Fruit fly (Drosophila melanogaster): ENCODE results near the gene Nost.

Nost gene

dm6 chrX:9029900-9030373 is at the start of gene Nost:
Gene Nost, plus strand, starts transcription at chrX:9030205.
- TF ChIP-seq Eip93F (GFP tag; optimal IDR thresholded peaks at IDR 0.05) (peak; percentile 11), CG8119 (GFP tag; IDR thresholded peaks at IDR 0.05) (peak; percentile 27; the same call in 1 of the 3 replicates), net (GFP tag; optimal IDR thresholded peaks at IDR 0.05) (no peak), Hr38 (GFP tag; optimal IDR thresholded peaks at IDR 0.05) (no peak), svp (GFP tag) (peak; percentile 92), fkh (GFP tag; optimal IDR thresholded peaks at IDR 0.05) (no peak), dac (GFP tag; optimal IDR thresholded peaks at IDR 0.05) (no peak), CG6854 (GFP tag; optimal IDR thresholded peaks at IDR 0.05) (peak; percentile 96), Sox102F (GFP tag; optimal IDR thresholded peaks at IDR 0.05) (peak; percentile 14), vri (GFP tag; optimal IDR thresholded peaks at IDR 0.05) (peak; percentile 54), Blimp-1 (GFP tag; optimal IDR thresholded peaks at IDR 0.05) (no peak), acj6 (GFP tag; optimal IDR thresholded peaks at IDR 0.05) (no peak), fd59A (GFP tag; optimal IDR thresholded peaks at IDR 0.05) (no peak), CG6276 (GFP tag; optimal IDR thresholded peaks at IDR 0.05) (peak; percentile 5), Eip78C (GFP tag) (peak; percentile 24), Eip75B (GFP tag; optimal IDR thresholded peaks at IDR 0.05) (no peak), CG6163 (GFP tag; IDR thresholded peaks at IDR 0.05) (peak; percentile 64; the same call in 2 of the 3 replicates), CG8319 (GFP tag; optimal IDR thresholded peaks at IDR 0.05) (no peak)

- no peak for TF ChIP-seq Sox15 (GFP tag; optimal IDR thresholded peaks at IDR 0.05)
Observed at dm6 chrX:8984342-8984741, 45.7 kb upstream of the Nost start, which contains the start of gene CG12662. Gene CG12662, minus strand, starts transcription at chrX:8984442.

dm6 chrX:9004333-9004732 is 25.7 kb upstream of the Nost start:
- peak; percentile 13 for TF ChIP-seq CG9139 (GFP tag; optimal IDR thresholded peaks at IDR 0.05)
- TF ChIP-seq CG10631 (GFP tag; optimal IDR thresholded peaks at IDR 0.05): peak; percentile 28
- TF ChIP-seq Gug (GFP tag; IDR thresholded peaks at IDR 0.05): no peak
- TF ChIP-seq Smox (GFP tag; optimal IDR thresholded peaks at IDR 0.05): peak; percentile 29
- TF ChIP-seq Sox14 (GFP tag; optimal IDR thresholded peaks at IDR 0.05): peak; percentile 29
- TF ChIP-seq ss (GFP tag; optimal IDR thresholded peaks at IDR 0.05): peak in 1 of 2 experiments; percentile 51
- no peak for TF ChIP-seq Eip93F (GFP tag; optimal IDR thresholded peaks at IDR 0.05)
- TF ChIP-seq topi (GFP tag; optimal IDR thresholded peaks at IDR 0.05): peak; percentile 12
- TF ChIP-seq Sox15 (GFP tag; optimal IDR thresholded peaks at IDR 0.05): no peak
- peak; percentile 42 for TF ChIP-seq esn (GFP tag; optimal IDR thresholded peaks at IDR 0.05)
- TF ChIP-seq Lpt (GFP tag; optimal IDR thresholded peaks at IDR 0.05): no peak
- no peak for TF ChIP-seq CG16779 (tag; optimal IDR thresholded peaks at IDR 0.05)
- peak; percentile 23 for TF ChIP-seq acj6 (GFP tag; optimal IDR thresholded peaks at IDR 0.05)
- TF ChIP-seq Hr4 (GFP tag; optimal IDR thresholded peaks at IDR 0.05): peak; percentile 37
- peak; percentile 1 for TF ChIP-seq CG6276 (GFP tag; optimal IDR thresholded peaks at IDR 0.05)
- TF ChIP-seq Ets21C (GFP tag; optimal IDR thresholded peaks at IDR 0.05): no peak
- peak; percentile 53 for TF ChIP-seq Met (GFP tag; optimal IDR thresholded peaks at IDR 0.05)
- peak; percentile 40; the same call in 1 of the 3 replicates for TF ChIP-seq CG8119 (GFP tag; IDR thresholded peaks at IDR 0.05)
- peak; percentile 34 for TF ChIP-seq Hr39 (GFP tag; optimal IDR thresholded peaks at IDR 0.05)
- TF ChIP-seq CG6808 (GFP tag; optimal IDR thresholded peaks at IDR 0.05): peak; percentile 38
- no peak for TF ChIP-seq vri (GFP tag; optimal IDR thresholded peaks at IDR 0.05)
- no peak for TF ChIP-seq net (GFP tag; optimal IDR thresholded peaks at IDR 0.05)
- TF ChIP-seq svp (GFP tag): peak; percentile 87
- TF ChIP-seq OdsH (GFP tag; optimal IDR thresholded peaks at IDR 0.05): peak; percentile 57
- TF ChIP-seq pdm3 (GFP tag; optimal IDR thresholded peaks at IDR 0.05): peak; percentile 40
- peak; percentile 22 for TF ChIP-seq CG3919 (GFP tag; optimal IDR thresholded peaks at IDR 0.05)
- peak; percentile 70 for TF ChIP-seq CG6163 (GFP tag; IDR thresholded peaks at IDR 0.05)
- TF ChIP-seq Blimp-1 (GFP tag; optimal IDR thresholded peaks at IDR 0.05): no peak
- peak; percentile 16 for TF ChIP-seq Sox102F (GFP tag; optimal IDR thresholded peaks at IDR 0.05)
- no peak for TF ChIP-seq spab (GFP tag; optimal IDR thresholded peaks at IDR 0.05)
- no peak for TF ChIP-seq CG11294 (GFP tag; IDR thresholded peaks at IDR 0.05)
- peak; percentile 42 for TF ChIP-seq CG32006 (GFP tag; optimal IDR thresholded peaks at IDR 0.05)
- TF ChIP-seq CG15336 (GFP tag; IDR thresholded peaks at IDR 0.05): peak; percentile 57
- peak; percentile 24 for TF ChIP-seq cyc (GFP tag; optimal IDR thresholded peaks at IDR 0.05)
- peak; percentile 82 for TF ChIP-seq Eip78C (GFP tag)
- TF ChIP-seq salr (GFP tag; optimal IDR thresholded peaks at IDR 0.05): no peak
- peak; percentile 4 for TF ChIP-seq Eip75B (GFP tag; optimal IDR thresholded peaks at IDR 0.05)
- TF ChIP-seq achi (GFP tag; optimal IDR thresholded peaks at IDR 0.05): peak; percentile 4
- no peak for TF ChIP-seq fkh (GFP tag; optimal IDR thresholded peaks at IDR 0.05)
- TF ChIP-seq CG3032 (tag; optimal IDR thresholded peaks at IDR 0.05): peak; percentile 42
- peak; percentile 12 for TF ChIP-seq CG1621 (tag; optimal IDR thresholded peaks at IDR 0.05)

Data from whole organism, prepupa.